Worm (Caenorhabditis elegans): Measurements from ENCODE around the gene brf-1.

DNA sequence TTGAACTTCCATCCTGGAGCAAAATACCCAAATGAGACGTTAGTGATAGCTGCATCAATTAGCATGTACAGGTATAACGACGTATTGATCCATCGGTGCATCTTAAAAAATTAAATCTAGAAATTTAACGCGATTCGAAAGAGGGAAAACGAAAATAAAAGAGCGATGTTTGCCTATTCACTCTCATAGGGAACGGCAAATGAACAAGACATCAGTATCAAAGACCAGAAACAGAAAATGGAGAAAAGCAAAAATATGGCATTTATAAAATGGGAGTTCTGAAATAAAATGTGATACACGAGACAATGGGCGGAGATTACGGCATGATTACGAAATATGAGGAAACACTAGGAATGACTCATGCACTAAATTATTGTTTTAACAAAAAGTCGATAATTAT is 50.7 kb downstream of the brf-1 start, which contains the start of gene haf-2:
- TF ChIP-seq ztf-29 (GFP tag; IDR thresholded peaks at IDR 0.05), result no peak
- TF ChIP-seq tab-1 (GFP tag; IDR thresholded peaks at IDR 0.05), result no peak
- TF ChIP-seq flt-1 (GFP tag; IDR thresholded peaks at IDR 0.05), result no peak

Data from whole organism, midembryonic.